Comparison of ENCODE assay signal across 3 fruit fly cellular contexts in the genomic region with DNA sequence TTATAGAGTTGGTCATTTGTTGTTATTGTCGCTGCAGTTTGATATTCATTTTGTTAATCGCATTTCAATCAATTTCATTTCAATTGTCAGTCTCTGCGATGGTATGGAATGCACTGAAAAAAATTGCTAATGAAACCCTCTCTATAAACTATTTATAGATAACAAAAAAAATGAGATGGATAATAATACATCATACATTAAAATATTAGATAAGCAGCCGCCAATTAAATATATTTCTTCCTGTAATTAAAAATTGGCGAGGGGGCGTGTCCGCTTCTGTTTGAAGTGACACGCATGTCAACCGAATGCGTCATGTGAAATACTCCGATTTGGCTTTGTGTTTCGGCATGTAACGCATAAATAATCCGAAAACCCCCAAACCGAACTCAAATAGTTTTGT.
A peak's percentile ranks its signal among the peaks of the same experiment; 100 is the strongest.
TF ChIP-seq lines count a peak whose summit lies in the region.

No protein-coding gene starts in this region.

- TF ChIP-seq CTCF in whole organism, embryonic (GFP tag; optimal IDR thresholded peaks at IDR 0.05; lab: Kevin White, UChicago) = no peak

TF ChIP-seq in whole organism, adult, 20 proteins besides CTCF, POLR2A, EP300 and RAD21:
- TF ChIP-seq Clk (GFP tag; optimal IDR thresholded peaks at IDR 0.05; lab: Kevin White, UChicago) (no peak), CG5204 (GFP tag; optimal IDR thresholded peaks at IDR 0.05; lab: Kevin White, UChicago) (peak; percentile 36)

TF ChIP-seq in whole organism, embryonic, 481 proteins besides CTCF, POLR2A, EP300 and RAD21 (continues in another document):
- TF ChIP-seq Eip74EF (GFP tag; optimal IDR thresholded peaks at IDR 0.05; lab: Kevin White, UChicago) (peak in 1 of 2 experiments; percentile 49), Dad (GFP tag; optimal IDR thresholded peaks at IDR 0.05; lab: Kevin White, UChicago) (no peak), CG11504 (tag; optimal IDR thresholded peaks at IDR 0.05; lab: Kevin White, UChicago) (peak; percentile 52), CG7372 (GFP tag; IDR thresholded peaks at IDR 0.05; lab: Robert Waterston, UW) (peak; percentile 31; the same call in 1 of the 2 replicates), row (GFP tag; IDR thresholded peaks at IDR 0.05; lab: Robert Waterston, UW) (0 out of 3 replicates have a peak, but pooled peaks have one; percentile 9), sd (tag; optimal IDR thresholded peaks at IDR 0.05; lab: Kevin White, UChicago) (peak; percentile 55), sens (GFP tag; lab: Kevin White, UChicago) (peak; percentile 20), pan (optimal IDR thresholded peaks at IDR 0.05; lab: Kevin White, UChicago) (no peak), pan (GFP tag; optimal IDR thresholded peaks at IDR 0.05 in 1 of 2, IDR thresholded peaks at IDR 0.05 in 1 of 2) (peak in 1 of 2 experiments; percentile 55), CG17612 (GFP tag; IDR thresholded peaks at IDR 0.05; lab: Robert Waterston, UW) (no peak), Hr51 (GFP tag; optimal IDR thresholded peaks at IDR 0.05; lab: Kevin White, UChicago) (peak in 1 of 2 experiments; percentile 63), Doc3 (GFP tag; IDR thresholded peaks at IDR 0.05; lab: Robert Waterston, UW; ENCODE audit: partially characterized antibody) (no peak), esg (GFP tag; conservative IDR thresholded peaks at IDR 0.05; lab: Robert Waterston, UW) (0 out of 2 replicates have a peak, but pooled peaks have one; percentile 6), chif (GFP tag; optimal IDR thresholded peaks at IDR 0.05; lab: Kevin White, UChicago) (no peak), CG17829 (tag; optimal IDR thresholded peaks at IDR 0.05; lab: Kevin White, UChicago) (no peak), H15 (GFP tag; IDR thresholded peaks at IDR 0.05; lab: Robert Waterston, UW) (no peak), Oli (tag; optimal IDR thresholded peaks at IDR 0.05; lab: Kevin White, UChicago) (peak; percentile 32), prd (optimal IDR thresholded peaks at IDR 0.05; lab: Kevin White, UChicago) (no peak), prd (GFP tag; IDR thresholded peaks at IDR 0.05; lab: Robert Waterston, UW) (peak; percentile 10; the same call in 1 of the 3 replicates), hbn (GFP tag; IDR thresholded peaks at IDR 0.05; lab: Robert Waterston, UW; ENCODE audit: partially characterized antibody) (no peak), dm (GFP tag; optimal IDR thresholded peaks at IDR 0.05; lab: Kevin White, UChicago) (no peak), grau (tag; optimal IDR thresholded peaks at IDR 0.05; lab: Kevin White, UChicago) (peak; percentile 18), CG2712 (tag; optimal IDR thresholded peaks at IDR 0.05; lab: Kevin White, UChicago) (peak; percentile 15), CG8924 (tag; optimal IDR thresholded peaks at IDR 0.05; lab: Kevin White, UChicago) (peak; percentile 7), Xrp1 (GFP tag; IDR thresholded peaks at IDR 0.05; lab: Robert Waterston, UW) (0 out of 2 replicates have a peak, but pooled peaks have one; percentile 17), CG15269 (tag; optimal IDR thresholded peaks at IDR 0.05; lab: Kevin White, UChicago) (peak; percentile 29), Ptx1 (GFP tag; IDR thresholded peaks at IDR 0.05; lab: Robert Waterston, UW) (peak; percentile 36; the same call in 1 of the 2 replicates), CG7839 (tag; optimal IDR thresholded peaks at IDR 0.05; lab: Kevin White, UChicago) (peak; percentile 14), pho (GFP tag; optimal IDR thresholded peaks at IDR 0.05; lab: Kevin White, UChicago) (no peak), CG17359 (tag; optimal IDR thresholded peaks at IDR 0.05; lab: Kevin White, UChicago) (peak; percentile 32), unpg (GFP tag; optimal IDR thresholded peaks at IDR 0.05; lab: Kevin White, UChicago) (peak; percentile 29), MBD-R2 (GFP tag; IDR thresholded peaks at IDR 0.05; lab: Robert Waterston, UW) (no peak), pzg (GFP tag; optimal IDR thresholded peaks at IDR 0.05; lab: Kevin White, UChicago) (no peak), Blimp-1 (GFP tag; optimal IDR thresholded peaks at IDR 0.05; lab: Kevin White, UChicago) (peak; percentile 4), CG12299 (tag; optimal IDR thresholded peaks at IDR 0.05; lab: Kevin White, UChicago) (no peak), CG2678 (tag; optimal IDR thresholded peaks at IDR 0.05; lab: Kevin White, UChicago) (peak; percentile 29), CG8359 (GFP tag; optimal IDR thresholded peaks at IDR 0.05; lab: Kevin White, UChicago; ENCODE audit: borderline replicate concordance) (no peak), gem (tag; optimal IDR thresholded peaks at IDR 0.05; lab: Kevin White, UChicago) (peak; percentile 46), emc (GFP tag; optimal IDR thresholded peaks at IDR 0.05; lab: Kevin White, UChicago) (no peak), Aef1 (GFP tag; IDR thresholded peaks at IDR 0.05; lab: Robert Waterston, UW) (no peak), Camta (GFP tag; optimal IDR thresholded peaks at IDR 0.05; lab: Kevin White, UChicago) (no peak)

TF ChIP-seq in whole organism, prepupa, 60 proteins besides CTCF, POLR2A, EP300 and RAD21:
- no peak for TF ChIP-seq CG1621 (tag; optimal IDR thresholded peaks at IDR 0.05; lab: Kevin White, UChicago)
- 0 out of 3 replicates have a peak, but pooled peaks have one; percentile 14 for TF ChIP-seq eg (GFP tag; IDR thresholded peaks at IDR 0.05; lab: Robert Waterston, UW)
